Worm (Caenorhabditis elegans): ENCODE results near the gene sru-29.

DNA sequence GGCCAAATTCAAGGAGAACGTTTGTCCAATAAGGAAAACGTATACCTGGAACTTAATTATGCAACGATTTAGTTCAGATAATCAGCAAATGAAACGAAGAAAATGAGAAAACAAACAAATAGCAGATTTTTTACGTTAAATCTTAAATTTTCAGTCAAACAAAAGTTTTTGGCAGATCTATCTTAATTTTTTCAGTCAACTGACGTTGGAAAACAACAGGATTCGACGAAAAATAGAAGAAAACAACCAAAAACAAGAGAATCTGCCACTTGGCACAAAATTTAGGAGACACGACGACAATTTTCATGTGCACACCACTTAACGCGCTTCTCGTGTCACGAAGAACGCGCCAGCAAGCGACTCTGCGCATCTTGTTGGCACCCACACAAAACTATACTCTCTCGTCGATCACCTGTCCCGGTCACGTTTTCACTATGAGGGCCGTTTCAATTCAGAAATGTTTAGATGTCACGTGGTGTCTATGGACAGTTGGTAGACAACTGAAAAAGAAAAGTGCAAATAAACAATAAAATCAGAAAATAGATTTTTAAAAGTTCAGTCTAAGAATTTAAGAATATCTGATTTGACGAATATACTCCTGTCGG is 21.5 kb upstream of the sru-29 start, which contains the start of gene ztf-7:
- no peak for TF ChIP-seq klf-2 (GFP tag; conservative IDR thresholded peaks at IDR 0.05)
- TF ChIP-seq flt-1 (GFP tag; IDR thresholded peaks at IDR 0.05): no peak
- TF ChIP-seq ref-1 (GFP tag; conservative IDR thresholded peaks at IDR 0.05): no peak
- no peak for TF ChIP-seq tab-1 (GFP tag; IDR thresholded peaks at IDR 0.05)
- TF ChIP-seq med-1 (GFP tag; optimal IDR thresholded peaks at IDR 0.05; ENCODE audit: insufficient read depth): no peak

Measured in whole organism, midembryonic.